Worm (Caenorhabditis elegans) whole organism, L3 larva: ENCODE measurements around the gene Y76A2B.4.

Experiments used
- ceh-82 ChIP-seq: fragments of 150-350 bp; optimal IDR thresholded peaks from 2 replicates; lab custom pipeline; 2014; ENCODE audit warnings: missing biosample characterization, missing genetic modification characterization
- lin-39 ChIP-seq: fragments of 150-350 bp; optimal IDR thresholded peaks from 2 replicates; lab custom pipeline; 2018; ENCODE audit warnings: missing biosample characterization, missing genetic modification reagents, missing genetic modification characterization
- nfya-1 ChIP-seq: sonication (generic microtip); optimal IDR thresholded peaks from 2 replicates; lab custom pipeline; 2017; ENCODE audit warnings: missing genetic modification characterization, mild to moderate bottlenecking, missing compliant biosample characterization, antibody characterized with exemption, moderate library complexity; ENCODE audit not compliant: insufficient read depth
- nhr-11 ChIP-seq: fragments of 150-350 bp; optimal IDR thresholded peaks from 2 replicates; lab custom pipeline; 2014; ENCODE audit warnings: missing biosample characterization, missing genetic modification characterization
- pha-4 ChIP-seq: fragments of 150-350 bp; optimal IDR thresholded peaks from 2 replicates; lab custom pipeline; 2014; ENCODE audit warnings: missing biosample characterization, missing genetic modification reagents, missing genetic modification characterization
- snpc-4 ChIP-seq: fragments of 150-350 bp; optimal IDR thresholded peaks from 2 replicates; lab custom pipeline; 2014; ENCODE audit warnings: missing biosample characterization, missing genetic modification characterization

DNA sequence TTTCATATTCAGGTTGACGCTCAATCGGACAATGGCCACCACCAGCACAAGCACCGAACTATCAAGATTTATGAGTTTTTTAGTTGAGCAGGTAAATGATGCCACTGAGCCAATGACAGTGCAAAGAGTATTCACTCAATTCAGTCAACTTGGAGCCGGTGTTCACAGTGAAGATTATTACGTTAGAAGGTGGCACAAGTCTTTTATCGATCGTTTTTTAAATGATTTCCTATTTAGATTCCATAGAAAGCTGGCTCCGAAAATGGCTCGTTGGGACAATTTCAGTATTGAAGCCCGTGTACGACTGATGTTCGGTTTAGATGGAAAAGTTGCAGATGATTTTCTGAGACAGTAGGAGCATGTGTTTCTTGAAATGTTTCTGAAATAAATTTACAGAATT, 45.0 kb downstream of the Y76A2B.4 start, which contains the start of gene T28A8.5:
- TF ChIP-seq pha-4 (tag; lab: Kevin White, UChicago) (no peak), lin-39 (tag; lab: Kevin White, UChicago) (no peak), nfya-1 (no peak), nhr-11 (tag; lab: Kevin White, UChicago) (no peak), ceh-82 (tag; lab: Kevin White, UChicago) (no peak), snpc-4 (no peak)
